Worm (Caenorhabditis elegans) whole organism, early embryonic: ENCODE results near the gene islo-1.

Experiments used
- B0310.2 ChIP-seq: sonication (generic microtip); optimal IDR thresholded peaks from 2 replicates; lab custom pipeline; 2016; ENCODE audit warnings: mild to moderate bottlenecking, missing genetic modification characterization, missing compliant biosample characterization
- F13C5.2 ChIP-seq: sonication (generic microtip); optimal IDR thresholded peaks from 2 replicates; lab custom pipeline; 2017; ENCODE audit warnings: mild to moderate bottlenecking, missing genetic modification characterization, inconsistent platforms, missing compliant biosample characterization
- aly-1 ChIP-seq: sonication (generic microtip); optimal IDR thresholded peaks from 2 replicates; lab custom pipeline; 2016; ENCODE audit warnings: missing genetic modification characterization, missing compliant biosample characterization
- ama-1 ChIP-seq: fragments of 150-350 bp; optimal IDR thresholded peaks from 2 replicates; lab custom pipeline; 2014
- ceh-13 ChIP-seq: fragments of 200-800 bp; sonication (Bioruptor generic); optimal IDR thresholded peaks from 2 replicates; lab custom pipeline; 2018; ENCODE audit warnings: mild to moderate bottlenecking, missing genetic modification characterization, missing compliant biosample characterization
- ceh-36 ChIP-seq: sonication (generic microtip); optimal IDR thresholded peaks from 2 replicates; lab custom pipeline; 2016; ENCODE audit warnings: missing genetic modification characterization, inconsistent platforms, missing compliant biosample characterization
- ets-7 ChIP-seq: sonication (generic microtip); optimal IDR thresholded peaks from 2 replicates; lab custom pipeline; 2016; ENCODE audit warnings: missing genotype, missing genetic modification characterization, missing compliant biosample characterization
- flt-1 ChIP-seq: fragments of 200-800 bp; sonication (Bioruptor generic); IDR thresholded peaks from 2 replicates; pipeline ENCODE4 v1.3.6; 2022; ENCODE audit warnings: missing genetic modification characterization, missing compliant biosample characterization
- hmbx-1 ChIP-seq: sonication (generic microtip); optimal IDR thresholded peaks from 2 replicates; lab custom pipeline; 2016; ENCODE audit warnings: mild to moderate bottlenecking, missing genetic modification characterization, missing compliant biosample characterization
- hmg-4 ChIP-seq: fragments of 200-800 bp; sonication (Bioruptor generic); optimal IDR thresholded peaks from 2 replicates; lab custom pipeline; 2018; ENCODE audit warnings: mild to moderate bottlenecking, missing genetic modification characterization, missing compliant biosample characterization
- hnd-1 ChIP-seq: sonication (generic microtip); optimal IDR thresholded peaks from 2 replicates; lab custom pipeline; 2016; ENCODE audit warnings: missing genetic modification characterization, missing compliant biosample characterization
- pes-1 ChIP-seq: fragments of 200-800 bp; sonication (Bioruptor generic); IDR thresholded peaks from 2 replicates; pipeline ENCODE4 v1.3.6; 2022; ENCODE audit warnings: missing genetic modification reagents, missing genetic modification characterization, missing compliant biosample characterization
- scrt-1 ChIP-seq: fragments of 200-800 bp; sonication (Bioruptor generic); IDR thresholded peaks from 2 replicates; pipeline ENCODE4 v1.3.6; 2022; ENCODE audit warnings: missing genetic modification characterization, missing compliant biosample characterization
- sea-1 ChIP-seq: fragments of 200-800 bp; sonication (Bioruptor generic); conservative IDR thresholded peaks from 2 replicates; pipeline ENCODE4 v1.3.6; 2022; ENCODE audit warnings: missing genetic modification characterization, missing compliant biosample characterization
- tbx-11 ChIP-seq: fragments of 200-800 bp; sonication (Bioruptor generic); IDR thresholded peaks from 2 replicates; pipeline ENCODE4 v1.3.6; 2022; ENCODE audit warnings: missing genetic modification characterization, missing compliant biosample characterization
- tbx-37 ChIP-seq: fragments of 200-800 bp; sonication (Bioruptor generic); conservative IDR thresholded peaks from 2 replicates; pipeline ENCODE4 v1.3.6; 2022; ENCODE audit warnings: missing genetic modification reagents, missing genetic modification characterization, missing compliant biosample characterization
- tra-4 ChIP-seq: sonication (generic microtip); optimal IDR thresholded peaks from 2 replicates; lab custom pipeline; 2017; ENCODE audit warnings: missing genetic modification characterization, missing compliant biosample characterization

islo-1 gene

DNA sequence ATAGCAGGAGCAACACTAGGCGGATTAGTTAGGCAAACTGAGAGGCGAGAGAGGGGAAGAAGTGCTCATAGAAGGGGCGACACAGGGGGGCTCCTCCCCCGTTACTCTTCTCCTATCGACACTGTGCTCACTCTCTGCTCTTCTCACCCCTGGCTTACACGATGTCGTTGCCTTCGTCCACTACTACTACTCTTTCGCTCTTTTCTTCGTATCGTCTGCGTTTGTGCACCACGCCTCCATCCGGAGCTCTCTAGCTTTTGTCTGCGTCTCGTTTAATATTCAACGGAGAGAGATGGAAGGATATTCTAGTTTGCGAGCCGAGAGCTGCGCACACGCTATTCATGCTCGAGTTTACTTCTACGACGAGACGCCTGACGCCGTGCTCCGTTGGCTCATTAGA, 47.1 kb downstream of the islo-1 start:
- TF ChIP-seq hnd-1 (tag; lab: Kevin White, UChicago) (no peak), B0310.2 (no peak), flt-1 (GFP tag; lab: Robert Waterston, UW) (no peak), ama-1 (lab: Kevin White, UChicago) (no peak), tbx-11 (GFP tag; lab: Robert Waterston, UW) (no peak), tbx-37 (GFP tag; lab: Robert Waterston, UW) (no peak), scrt-1 (GFP tag; lab: Robert Waterston, UW) (no peak), tra-4 (no peak), hmg-4 (GFP tag; lab: Kevin White, UChicago) (peak; percentile 44), ets-7 (tag; lab: Kevin White, UChicago) (no peak), ceh-36 (tag; lab: Kevin White, UChicago) (peak; percentile 55), F13C5.2 (tag; lab: Kevin White, UChicago) (peak; percentile 15), hmbx-1 (tag; lab: Kevin White, UChicago) (no peak), aly-1 (no peak), ceh-13 (GFP tag; lab: Kevin White, UChicago) (no peak), pes-1 (GFP tag; lab: Robert Waterston, UW) (no peak), sea-1 (GFP tag; lab: Robert Waterston, UW) (peak; percentile 57)
